Worm (Caenorhabditis elegans) whole organism, young adult: ENCODE data around the gene D1069.3.

Experiments
- C17E4.6 ChIP-seq: fragments of 200-800 bp; sonication (Bioruptor generic); IDR thresholded peaks from 2 replicates; pipeline ENCODE4 v1.3.6; 2022; ENCODE audit warnings: missing genetic modification reagents, missing genetic modification characterization, missing compliant biosample characterization
- F57C9.4 ChIP-seq: sonication (generic microtip); optimal IDR thresholded peaks from 2 replicates; lab custom pipeline; 2017; ENCODE audit warnings: mild to moderate bottlenecking, missing genetic modification characterization, missing compliant biosample characterization
- K11D2.4 ChIP-seq: fragments of 200-800 bp; sonication (Bioruptor generic); IDR thresholded peaks from 2 replicates; pipeline ENCODE4 v1.3.6; 2022; ENCODE audit warnings: missing genetic modification reagents, missing genetic modification characterization, missing compliant biosample characterization
- K12H6.12 ChIP-seq: fragments of 200-800 bp; sonication (Bioruptor generic); optimal IDR thresholded peaks from 2 replicates; lab custom pipeline; 2018; ENCODE audit warnings: mild to moderate bottlenecking, missing genetic modification characterization, missing compliant biosample characterization
- Y53G8AR.9 ChIP-seq: fragments of 200-800 bp; sonication (Bioruptor generic); conservative IDR thresholded peaks from 2 replicates; pipeline ENCODE4 v1.3.6; 2022; ENCODE audit warnings: missing genetic modification reagents, missing genetic modification characterization, missing compliant biosample characterization
- dpl-1 ChIP-seq: fragments of 150-350 bp; optimal IDR thresholded peaks from 2 replicates; lab custom pipeline; 2014; ENCODE audit warnings: missing biosample characterization, missing genetic modification reagents, missing genetic modification characterization
- egrh-3 ChIP-seq: fragments of 200-800 bp; sonication (Bioruptor generic); IDR thresholded peaks from 2 replicates; pipeline ENCODE4 v1.3.6; 2022; ENCODE audit warnings: missing genetic modification reagents, missing genetic modification characterization, missing compliant biosample characterization
- fkh-3 ChIP-seq: sonication (generic microtip); optimal IDR thresholded peaks from 2 replicates; lab custom pipeline; 2016; ENCODE audit warnings: mild to moderate bottlenecking, missing genetic modification characterization, missing compliant biosample characterization
- him-1 ChIP-seq: sonication (generic microtip); optimal IDR thresholded peaks from 2 replicates; lab custom pipeline; 2016; ENCODE audit warnings: missing genotype, missing genetic modification reagents, missing genetic modification characterization, missing compliant biosample characterization
- lir-1 ChIP-seq: fragments of 200-800 bp; sonication (Bioruptor generic); conservative IDR thresholded peaks from 2 replicates; pipeline ENCODE4 v1.3.6; 2022; ENCODE audit warnings: missing genetic modification reagents, missing genetic modification characterization, missing compliant biosample characterization
- pha-4 ChIP-seq: fragments of 150-350 bp; sonication (generic microtip); optimal IDR thresholded peaks from 2 replicates; lab custom pipeline; 2014; ENCODE audit warnings: missing biosample characterization, missing genetic modification reagents, missing genetic modification characterization
- rcor-1 ChIP-seq: fragments of 200-800 bp; sonication (Bioruptor generic); IDR thresholded peaks from 2 replicates; pipeline ENCODE4 v1.3.6; 2022; ENCODE audit warnings: missing genetic modification reagents, missing genetic modification characterization, missing compliant biosample characterization
- snpc-4 ChIP-seq, 5 experiments: fragments of 150-350 bp in 1 of 5; sonication (generic microtip) in 4 of 5; optimal IDR thresholded peaks; 2 replicates each; lab custom pipeline; 2014 to 2018; ENCODE audit warnings: missing genetic modification characterization in 5 of 5, missing biosample characterization in 3 of 5, antibody characterized with exemption in 2 of 5, mild to moderate bottlenecking in 2 of 5, missing compliant biosample characterization in 2 of 5, missing genotype in 2 of 5, moderate library complexity in 2 of 5, missing genetic modification reagents in 1 of 5
- tbx-9 ChIP-seq: sonication (generic microtip); optimal IDR thresholded peaks from 2 replicates; lab custom pipeline; 2016; ENCODE audit warnings: borderline replicate concordance, missing genetic modification characterization, inconsistent platforms, missing compliant biosample characterization

DNA sequence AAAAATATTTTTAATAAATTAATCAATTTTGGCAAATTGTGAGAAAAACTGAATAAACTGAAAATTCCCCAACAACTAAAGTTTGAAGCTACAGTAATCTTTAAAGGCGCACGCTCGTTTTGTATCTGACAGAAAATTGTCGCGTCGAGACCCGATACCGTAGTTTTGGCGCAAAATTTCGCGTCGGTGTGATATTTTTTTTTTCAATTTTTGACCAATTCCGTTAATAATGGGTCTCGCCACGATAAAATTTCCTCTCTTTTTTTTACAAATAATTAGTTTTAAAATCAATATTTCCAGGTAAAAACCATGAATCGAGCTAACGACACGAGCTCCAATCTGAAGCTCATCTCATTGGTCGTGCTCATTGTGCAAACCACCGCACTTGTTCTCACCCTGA is 40.8 kb upstream of the D1069.3 start, which contains the start of gene nstp-4:
- TF ChIP-seq K11D2.4 (GFP tag; lab: Robert Waterston, UW) (no peak), tbx-9 (no peak), snpc-4 (GFP tag; optimal IDR thresholded peaks at IDR 0.05; lab: Kevin White, UChicago) (no peak), snpc-4 (tag; optimal IDR thresholded peaks at IDR 0.05; lab: Kevin White, UChicago) (no peak), C17E4.6 (GFP tag; lab: Robert Waterston, UW) (no peak), lir-1 (GFP tag; lab: Robert Waterston, UW) (no peak), Y53G8AR.9 (no peak), him-1 (tag; lab: Kevin White, UChicago) (no peak), egrh-3 (GFP tag; lab: Robert Waterston, UW) (no peak), F57C9.4 (tag; lab: Kevin White, UChicago) (no peak), fkh-3 (tag; lab: Kevin White, UChicago) (no peak), rcor-1 (GFP tag; lab: Robert Waterston, UW) (no peak), dpl-1 (GFP tag; lab: Kevin White, UChicago) (no peak), pha-4 (tag; lab: Kevin White, UChicago) (no peak), K12H6.12 (tag; lab: Kevin White, UChicago) (no peak)
